Worm (Caenorhabditis elegans) whole organism, early embryonic: ENCODE measurements around the gene ugt-66.

ENCODE experiments used
- B0310.2 ChIP-seq: sonication (generic microtip); optimal IDR thresholded peaks from 2 replicates; lab custom pipeline; 2016; ENCODE audit warnings: mild to moderate bottlenecking, missing genetic modification characterization, missing compliant biosample characterization
- F13C5.2 ChIP-seq: sonication (generic microtip); optimal IDR thresholded peaks from 2 replicates; lab custom pipeline; 2017; ENCODE audit warnings: mild to moderate bottlenecking, missing genetic modification characterization, inconsistent platforms, missing compliant biosample characterization
- aly-1 ChIP-seq: sonication (generic microtip); optimal IDR thresholded peaks from 2 replicates; lab custom pipeline; 2016; ENCODE audit warnings: missing genetic modification characterization, missing compliant biosample characterization
- ama-1 ChIP-seq: fragments of 150-350 bp; optimal IDR thresholded peaks from 2 replicates; lab custom pipeline; 2014
- ceh-13 ChIP-seq: fragments of 200-800 bp; sonication (Bioruptor generic); optimal IDR thresholded peaks from 2 replicates; lab custom pipeline; 2018; ENCODE audit warnings: mild to moderate bottlenecking, missing genetic modification characterization, missing compliant biosample characterization
- ceh-36 ChIP-seq: sonication (generic microtip); optimal IDR thresholded peaks from 2 replicates; lab custom pipeline; 2016; ENCODE audit warnings: missing genetic modification characterization, inconsistent platforms, missing compliant biosample characterization
- ets-7 ChIP-seq: sonication (generic microtip); optimal IDR thresholded peaks from 2 replicates; lab custom pipeline; 2016; ENCODE audit warnings: missing genotype, missing genetic modification characterization, missing compliant biosample characterization
- flt-1 ChIP-seq: fragments of 200-800 bp; sonication (Bioruptor generic); IDR thresholded peaks from 2 replicates; pipeline ENCODE4 v1.3.6; 2022; ENCODE audit warnings: missing genetic modification characterization, missing compliant biosample characterization
- hmbx-1 ChIP-seq: sonication (generic microtip); optimal IDR thresholded peaks from 2 replicates; lab custom pipeline; 2016; ENCODE audit warnings: mild to moderate bottlenecking, missing genetic modification characterization, missing compliant biosample characterization
- hmg-4 ChIP-seq: fragments of 200-800 bp; sonication (Bioruptor generic); optimal IDR thresholded peaks from 2 replicates; lab custom pipeline; 2018; ENCODE audit warnings: mild to moderate bottlenecking, missing genetic modification characterization, missing compliant biosample characterization
- hnd-1 ChIP-seq: sonication (generic microtip); optimal IDR thresholded peaks from 2 replicates; lab custom pipeline; 2016; ENCODE audit warnings: missing genetic modification characterization, missing compliant biosample characterization
- pes-1 ChIP-seq: fragments of 200-800 bp; sonication (Bioruptor generic); IDR thresholded peaks from 2 replicates; pipeline ENCODE4 v1.3.6; 2022; ENCODE audit warnings: missing genetic modification reagents, missing genetic modification characterization, missing compliant biosample characterization
- scrt-1 ChIP-seq: fragments of 200-800 bp; sonication (Bioruptor generic); IDR thresholded peaks from 2 replicates; pipeline ENCODE4 v1.3.6; 2022; ENCODE audit warnings: missing genetic modification characterization, missing compliant biosample characterization
- sea-1 ChIP-seq: fragments of 200-800 bp; sonication (Bioruptor generic); conservative IDR thresholded peaks from 2 replicates; pipeline ENCODE4 v1.3.6; 2022; ENCODE audit warnings: missing genetic modification characterization, missing compliant biosample characterization
- tbx-11 ChIP-seq: fragments of 200-800 bp; sonication (Bioruptor generic); IDR thresholded peaks from 2 replicates; pipeline ENCODE4 v1.3.6; 2022; ENCODE audit warnings: missing genetic modification characterization, missing compliant biosample characterization
- tbx-37 ChIP-seq: fragments of 200-800 bp; sonication (Bioruptor generic); conservative IDR thresholded peaks from 2 replicates; pipeline ENCODE4 v1.3.6; 2022; ENCODE audit warnings: missing genetic modification reagents, missing genetic modification characterization, missing compliant biosample characterization
- tra-4 ChIP-seq: sonication (generic microtip); optimal IDR thresholded peaks from 2 replicates; lab custom pipeline; 2017; ENCODE audit warnings: missing genetic modification characterization, missing compliant biosample characterization

ugt-66 gene

DNA sequence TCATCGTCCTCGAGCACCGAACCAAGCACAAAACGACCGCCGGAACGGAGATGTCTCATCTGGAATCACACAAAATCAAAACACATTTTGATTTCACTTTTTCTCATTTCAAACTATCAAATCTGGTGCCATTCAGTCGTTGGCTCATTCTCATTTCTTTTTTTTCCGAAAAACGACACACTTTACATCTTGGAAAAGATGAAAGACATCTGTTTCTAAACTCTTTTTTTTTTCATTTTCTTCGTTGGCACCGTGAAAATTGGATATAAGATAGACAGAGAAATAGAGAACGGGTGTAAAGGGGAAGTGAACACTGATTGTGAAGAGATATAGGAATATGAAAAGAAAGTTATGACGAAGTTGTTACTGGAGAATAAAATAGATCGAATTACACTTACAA is 38.6 kb downstream of the ugt-66 start:
- TF ChIP-seq B0310.2 (tag; lab: Kevin White, UChicago) (no peak), ama-1 (lab: Kevin White, UChicago) (no peak), tbx-37 (GFP tag; lab: Robert Waterston, UW) (no peak), scrt-1 (GFP tag; lab: Robert Waterston, UW) (no peak), ets-7 (no peak), tra-4 (no peak), ceh-13 (GFP tag; lab: Kevin White, UChicago) (no peak), aly-1 (tag; lab: Kevin White, UChicago) (no peak)

DNA sequence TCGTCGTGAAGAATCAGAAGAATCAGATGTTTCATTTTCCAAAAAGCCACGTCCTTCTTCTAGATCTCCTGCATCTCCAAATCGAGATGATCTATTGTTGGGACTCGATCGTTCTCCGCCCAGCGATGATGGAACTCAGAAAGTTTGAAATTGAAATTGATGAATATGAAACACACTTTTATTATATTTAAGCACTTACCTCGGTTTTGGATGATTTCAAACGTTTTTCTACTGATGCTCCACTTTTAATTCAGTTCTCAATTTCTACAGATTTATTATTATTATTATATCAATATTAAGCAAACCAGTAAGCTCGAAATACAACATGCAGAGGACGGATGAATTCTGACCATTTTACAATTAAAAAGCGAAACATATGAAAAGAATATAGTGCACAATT is 39.8 kb downstream of the ugt-66 start:
- no peak for TF ChIP-seq tra-4
- no peak for TF ChIP-seq ceh-36
- TF ChIP-seq sea-1 (GFP tag; lab: Robert Waterston, UW), result no peak
- TF ChIP-seq hmbx-1, result no peak

DNA sequence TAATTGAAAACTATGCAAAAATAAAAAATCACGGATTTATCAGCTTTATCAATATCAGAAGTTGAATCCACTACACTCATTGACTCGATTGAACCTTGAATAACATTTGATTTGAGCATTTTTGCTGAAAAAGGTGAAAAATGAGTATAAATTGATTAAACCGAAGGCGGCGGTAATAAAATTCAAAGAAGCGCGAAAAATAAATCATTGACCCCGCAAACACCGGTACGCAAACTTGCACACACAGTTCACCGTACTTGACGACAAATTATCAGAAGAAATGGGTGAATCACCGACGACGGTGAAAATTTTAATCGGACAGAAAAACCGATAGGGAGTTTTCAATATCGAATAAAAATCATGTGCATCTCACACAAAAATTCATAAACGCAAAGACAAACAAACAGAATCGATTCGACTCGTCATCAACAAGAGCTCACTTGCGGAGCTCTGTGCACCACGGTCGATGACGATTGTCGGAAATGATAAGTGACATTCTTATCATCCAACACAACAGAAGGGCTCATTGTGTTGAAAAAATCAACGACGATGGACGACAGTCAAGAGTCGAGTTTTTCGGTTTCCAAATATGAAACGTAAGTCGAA is 44.8 kb downstream of the ugt-66 start, which contains the start of the genes wht-7 and Y42G9A.1:
Gene wht-7 (minus strand): TSS at position 131 of the 606 bp plus-strand sequence.
Gene Y42G9A.1 (plus strand): TSS at position 495 of the 606 bp plus-strand sequence.
- TF ChIP-seq flt-1 (no peak), scrt-1 (GFP tag; lab: Robert Waterston, UW) (no peak), ceh-13 (GFP tag; lab: Kevin White, UChicago) (no peak), tbx-37 (GFP tag; lab: Robert Waterston, UW) (no peak), hmbx-1 (no peak), B0310.2 (tag; lab: Kevin White, UChicago) (no peak), ceh-36 (no peak), hmg-4 (GFP tag; lab: Kevin White, UChicago) (no peak), sea-1 (GFP tag; lab: Robert Waterston, UW) (no peak)

DNA sequence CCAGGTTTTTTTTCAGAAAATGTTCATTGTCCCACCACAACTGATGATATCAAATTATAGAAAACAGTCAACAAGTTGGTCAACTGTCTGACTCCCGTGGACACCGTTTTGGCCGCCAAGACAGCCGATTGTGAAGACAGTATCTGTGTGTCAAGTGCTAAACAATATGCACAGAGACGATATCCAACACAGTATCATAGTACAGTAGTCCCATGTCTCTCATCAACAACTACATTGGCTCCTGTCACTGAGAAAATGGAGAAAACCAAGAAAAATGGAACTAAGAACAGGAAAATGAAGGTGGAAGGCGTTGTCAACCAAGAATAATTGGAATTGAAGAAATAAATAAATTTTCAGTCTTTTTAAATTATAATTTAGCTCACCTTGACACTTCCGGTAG is 45.7 kb downstream of the ugt-66 start:
- TF ChIP-seq ama-1 (lab: Kevin White, UChicago) (no peak), tbx-11 (no peak), hmbx-1 (no peak), pes-1 (GFP tag; lab: Robert Waterston, UW) (no peak), tbx-37 (GFP tag; lab: Robert Waterston, UW) (no peak), scrt-1 (GFP tag; lab: Robert Waterston, UW) (no peak), ceh-13 (GFP tag; lab: Kevin White, UChicago) (no peak), B0310.2 (tag; lab: Kevin White, UChicago) (no peak), hmg-4 (GFP tag; lab: Kevin White, UChicago) (no peak), hnd-1 (tag; lab: Kevin White, UChicago) (no peak), aly-1 (tag; lab: Kevin White, UChicago) (no peak), flt-1 (no peak), ceh-36 (no peak), F13C5.2 (tag; lab: Kevin White, UChicago) (no peak), ets-7 (no peak)

DNA sequence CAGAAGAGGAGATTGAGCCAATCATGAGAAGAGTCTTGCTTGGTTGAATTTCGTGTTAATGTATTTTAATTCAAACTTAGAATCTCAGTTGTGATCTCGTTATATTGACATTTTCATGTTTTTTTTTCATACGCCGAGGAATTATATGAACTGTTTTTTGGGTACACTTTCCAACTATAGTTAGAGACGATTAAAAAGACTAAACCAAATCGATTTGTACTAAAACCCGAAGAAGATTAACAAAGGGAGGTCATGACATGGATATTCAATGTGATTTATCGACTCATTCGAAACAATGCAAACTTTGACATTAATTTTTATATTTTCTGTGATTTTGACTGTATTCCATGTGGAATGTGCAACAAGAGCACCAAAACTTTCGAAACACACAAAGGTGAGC is 46.5 kb downstream of the ugt-66 start, which contains the start of gene Y42G9A.2:
Gene Y42G9A.2 (plus strand): TSS at position 284 of the 400 bp plus-strand sequence.
- TF ChIP-seq ceh-13 (GFP tag; lab: Kevin White, UChicago) (no peak), scrt-1 (GFP tag; lab: Robert Waterston, UW) (no peak), hmbx-1 (no peak), ama-1 (lab: Kevin White, UChicago) (no peak), sea-1 (GFP tag; lab: Robert Waterston, UW) (no peak), B0310.2 (tag; lab: Kevin White, UChicago) (no peak), hmg-4 (GFP tag; lab: Kevin White, UChicago) (no peak), tbx-11 (no peak), tra-4 (no peak)

DNA sequence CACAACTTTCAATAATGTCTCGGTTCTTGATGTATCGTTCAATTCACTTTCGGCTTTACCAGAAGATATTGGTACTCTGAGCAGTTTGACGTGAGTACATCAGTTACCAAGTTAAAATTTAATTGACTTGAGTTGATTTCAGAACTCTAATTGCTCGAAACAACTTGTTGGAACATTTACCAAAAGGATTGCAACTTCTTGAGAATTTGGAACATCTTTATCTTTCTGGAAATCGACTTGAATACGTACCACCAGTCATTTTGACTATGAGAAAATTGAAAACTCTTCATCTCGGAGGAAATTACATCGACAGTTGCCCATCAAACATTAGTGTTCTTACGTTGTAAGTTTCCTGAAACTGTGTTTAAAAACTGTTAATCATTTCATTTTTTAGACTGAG is 47.6 kb downstream of the ugt-66 start:
- TF ChIP-seq aly-1 (tag; lab: Kevin White, UChicago) (no peak), ets-7 (no peak), F13C5.2 (tag; lab: Kevin White, UChicago) (no peak), pes-1 (GFP tag; lab: Robert Waterston, UW) (no peak), sea-1 (GFP tag; lab: Robert Waterston, UW) (no peak), tra-4 (no peak), hnd-1 (tag; lab: Kevin White, UChicago) (no peak), ceh-13 (GFP tag; lab: Kevin White, UChicago) (no peak), ama-1 (lab: Kevin White, UChicago) (no peak), B0310.2 (tag; lab: Kevin White, UChicago) (no peak), tbx-37 (GFP tag; lab: Robert Waterston, UW) (no peak), tbx-11 (no peak), ceh-36 (no peak), scrt-1 (GFP tag; lab: Robert Waterston, UW) (no peak), flt-1 (no peak)

DNA sequence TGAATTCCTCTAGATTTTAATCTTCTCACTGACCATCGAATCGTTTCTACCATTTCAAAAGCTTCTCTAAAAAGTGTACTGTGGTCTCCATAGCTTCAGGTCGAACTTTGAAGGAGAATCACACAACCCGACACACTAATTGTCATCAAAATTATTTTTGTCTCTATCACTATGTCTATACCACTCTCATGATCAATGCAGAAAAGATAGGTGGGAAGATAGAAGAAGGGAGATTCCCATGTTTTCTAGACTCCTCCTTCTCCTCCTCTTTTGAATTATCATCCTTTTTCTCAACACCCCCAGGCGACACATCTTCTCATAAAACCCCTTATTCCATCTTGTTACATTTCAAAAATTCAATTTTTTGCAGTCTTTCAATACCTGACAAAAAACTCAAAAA is 48.5 kb downstream of the ugt-66 start, which contains the start of gene Y42G9A.3:
Gene Y42G9A.3 (plus strand): TSS at position 363 of the 400 bp plus-strand sequence.
- no peak for TF ChIP-seq hmg-4 (GFP tag; lab: Kevin White, UChicago)

DNA sequence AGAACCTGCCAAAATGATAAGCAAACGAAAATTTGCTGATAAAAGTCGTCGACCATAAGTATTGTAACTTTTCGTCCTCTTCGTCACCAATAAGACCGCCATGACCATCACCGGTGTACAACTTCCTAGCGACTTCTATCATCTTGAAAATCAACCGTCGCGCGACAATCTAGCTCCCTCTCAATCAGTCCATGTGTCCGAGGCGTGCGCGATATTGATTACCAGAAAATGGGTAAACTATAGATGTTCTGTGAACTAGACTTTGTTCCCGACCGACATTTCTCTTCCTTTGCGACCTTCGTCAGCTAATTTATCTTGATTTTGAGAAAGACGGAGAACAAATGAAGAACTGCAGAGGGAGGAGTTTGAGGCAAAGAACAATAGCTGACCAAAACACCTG is 49.1 kb downstream of the ugt-66 start:
- TF ChIP-seq scrt-1 (GFP tag; lab: Robert Waterston, UW), result no peak
